Worm (Caenorhabditis elegans) whole organism, L3 larva: ENCODE results near the gene F32D8.8.
A peak's percentile ranks its signal among the peaks of the same experiment; 100 is the strongest.

Experiments used
- R02D3.7 ChIP-seq: fragments of 150-350 bp; optimal IDR thresholded peaks from 2 replicates; lab custom pipeline; 2014; ENCODE audit warnings: missing biosample characterization, missing genetic modification characterization
- aly-2 ChIP-seq: fragments of 150-350 bp; optimal IDR thresholded peaks from 2 replicates; lab custom pipeline; 2014; ENCODE audit warnings: missing biosample characterization, missing genetic modification characterization
- ama-1 ChIP-seq: fragments of 150-350 bp; optimal IDR thresholded peaks from 2 replicates; lab custom pipeline; 2018
- ceh-16 ChIP-seq: sonication (generic microtip); optimal IDR thresholded peaks from 2 replicates; lab custom pipeline; 2017; ENCODE audit warnings: missing biosample characterization, missing genetic modification characterization
- ceh-28 ChIP-seq: fragments of 150-350 bp; optimal IDR thresholded peaks from 2 replicates; lab custom pipeline; 2014; ENCODE audit warnings: missing biosample characterization, missing genetic modification reagents, missing genetic modification characterization
- ceh-82 ChIP-seq: fragments of 150-350 bp; optimal IDR thresholded peaks from 2 replicates; lab custom pipeline; 2014; ENCODE audit warnings: missing biosample characterization, missing genetic modification characterization
- daf-12 ChIP-seq: fragments of 150-350 bp; optimal IDR thresholded peaks from 2 replicates; lab custom pipeline; 2014; ENCODE audit warnings: missing biosample characterization, missing genetic modification reagents, missing genetic modification characterization
- egl-5 ChIP-seq: fragments of 150-350 bp; optimal IDR thresholded peaks from 2 replicates; lab custom pipeline; 2017; ENCODE audit warnings: missing biosample characterization, missing genetic modification reagents, missing genetic modification characterization, inconsistent platforms
- elt-1 ChIP-seq: fragments of 150-350 bp; optimal IDR thresholded peaks from 2 replicates; lab custom pipeline; 2014; ENCODE audit warnings: missing biosample characterization, missing genetic modification characterization
- elt-2 ChIP-seq: sonication (generic microtip); optimal IDR thresholded peaks from 2 replicates; lab custom pipeline; 2016; ENCODE audit warnings: missing genetic modification reagents, mild to moderate bottlenecking, missing genetic modification characterization, missing compliant biosample characterization
- elt-3 ChIP-seq, 3 experiments: fragments of 150-350 bp in 1 of 3; sonication (generic microtip) in 2 of 3; optimal IDR thresholded peaks; 2 replicates in 2 of 3; 4 replicates in 1 of 3; lab custom pipeline; 2014 to 2017; ENCODE audit warnings: missing biosample characterization in 3 of 3, missing genetic modification characterization in 3 of 3
- eor-1 ChIP-seq, 2 experiments: fragments of 150-350 bp; optimal IDR thresholded peaks; 2 replicates each; lab custom pipeline; 2014 to 2018; ENCODE audit warnings: missing biosample characterization in 2 of 2, missing genetic modification characterization in 2 of 2
- fkh-10 ChIP-seq: sonication (generic microtip); optimal IDR thresholded peaks from 2 replicates; lab custom pipeline; 2017; ENCODE audit warnings: missing biosample characterization, missing genetic modification reagents, missing genetic modification characterization
- fkh-2 ChIP-seq: fragments of 150-350 bp; optimal IDR thresholded peaks from 2 replicates; lab custom pipeline; 2014; ENCODE audit warnings: missing biosample characterization, missing genetic modification reagents, missing genetic modification characterization
- fos-1 ChIP-seq: fragments of 150-350 bp; optimal IDR thresholded peaks from 2 replicates; lab custom pipeline; 2014; ENCODE audit warnings: missing biosample characterization, missing genetic modification characterization
- hmg-11 ChIP-seq: sonication (generic microtip); optimal IDR thresholded peaks from 2 replicates; lab custom pipeline; 2016; ENCODE audit warnings: missing genetic modification characterization, missing compliant biosample characterization
- jun-1 ChIP-seq: fragments of 150-350 bp; optimal IDR thresholded peaks from 2 replicates; lab custom pipeline; 2014; ENCODE audit warnings: missing biosample characterization, missing genetic modification reagents, missing genetic modification characterization
- lin-15B ChIP-seq: fragments of 150-350 bp; optimal IDR thresholded peaks from 2 replicates; lab custom pipeline; 2014; ENCODE audit warnings: missing biosample characterization, missing genetic modification characterization
- lin-39 ChIP-seq: fragments of 150-350 bp; optimal IDR thresholded peaks from 2 replicates; lab custom pipeline; 2018; ENCODE audit warnings: missing biosample characterization, missing genetic modification reagents, missing genetic modification characterization
- lsy-12 ChIP-seq: sonication (generic microtip); optimal IDR thresholded peaks from 2 replicates; lab custom pipeline; 2016; ENCODE audit warnings: mild to moderate bottlenecking, missing genetic modification characterization, missing compliant biosample characterization
- mdl-1 ChIP-seq: fragments of 150-350 bp; optimal IDR thresholded peaks from 2 replicates; lab custom pipeline; 2014; ENCODE audit warnings: missing biosample characterization, missing genetic modification characterization
- mml-1 ChIP-seq: fragments of 150-350 bp; sonication (generic microtip); optimal IDR thresholded peaks from 3 replicates; lab custom pipeline; 2014; ENCODE audit warnings: missing biosample characterization, missing genetic modification characterization
- nfya-1 ChIP-seq: sonication (generic microtip); optimal IDR thresholded peaks from 2 replicates; lab custom pipeline; 2017; ENCODE audit warnings: missing genetic modification characterization, mild to moderate bottlenecking, missing compliant biosample characterization, antibody characterized with exemption, moderate library complexity; ENCODE audit not compliant: insufficient read depth
- nhr-12 ChIP-seq: fragments of 150-350 bp; optimal IDR thresholded peaks from 2 replicates; lab custom pipeline; 2014; ENCODE audit warnings: missing biosample characterization, missing genetic modification characterization
- nhr-23 ChIP-seq: fragments of 150-350 bp; optimal IDR thresholded peaks from 2 replicates; lab custom pipeline; 2014; ENCODE audit warnings: missing biosample characterization, missing genetic modification reagents, missing genetic modification characterization
- nhr-28 ChIP-seq: fragments of 150-350 bp; optimal IDR thresholded peaks from 2 replicates; lab custom pipeline; 2014; ENCODE audit warnings: missing biosample characterization, missing genetic modification characterization
- nhr-43 ChIP-seq: sonication (generic microtip); optimal IDR thresholded peaks from 2 replicates; lab custom pipeline; 2016; ENCODE audit warnings: mild to moderate bottlenecking, missing genetic modification characterization, missing compliant biosample characterization; ENCODE audit not compliant: poor library complexity, severe bottlenecking
- nhr-67 ChIP-seq: fragments of 150-350 bp; optimal IDR thresholded peaks from 2 replicates; lab custom pipeline; 2014; ENCODE audit warnings: missing biosample characterization, missing genetic modification characterization
- nhr-76 ChIP-seq: fragments of 150-350 bp; sonication (generic microtip); optimal IDR thresholded peaks from 5 replicates; lab custom pipeline; 2014; ENCODE audit warnings: missing biosample characterization, missing genetic modification characterization
- nhr-77 ChIP-seq: fragments of 150-350 bp; optimal IDR thresholded peaks from 2 replicates; lab custom pipeline; 2014; ENCODE audit warnings: missing biosample characterization, missing genetic modification characterization
- pha-4 ChIP-seq: fragments of 150-350 bp; optimal IDR thresholded peaks from 2 replicates; lab custom pipeline; 2014; ENCODE audit warnings: missing biosample characterization, missing genetic modification reagents, missing genetic modification characterization
- pqm-1 ChIP-seq: fragments of 150-350 bp; optimal IDR thresholded peaks from 2 replicates; lab custom pipeline; 2017; ENCODE audit warnings: missing biosample characterization, missing genetic modification characterization, inconsistent platforms
- sea-2 ChIP-seq: fragments of 150-350 bp; sonication (generic microtip); optimal IDR thresholded peaks from 4 replicates; lab custom pipeline; 2014; ENCODE audit warnings: missing biosample characterization, missing genetic modification reagents, missing genetic modification characterization
- skn-1 ChIP-seq: fragments of 150-350 bp; optimal IDR thresholded peaks from 2 replicates; lab custom pipeline; 2014; ENCODE audit warnings: missing biosample characterization, missing genetic modification characterization
- snpc-4 ChIP-seq: fragments of 150-350 bp; optimal IDR thresholded peaks from 2 replicates; lab custom pipeline; 2014; ENCODE audit warnings: missing biosample characterization, missing genetic modification characterization
- unc-62 ChIP-seq: fragments of 150-350 bp; sonication (generic microtip); optimal IDR thresholded peaks from 4 replicates; lab custom pipeline; 2014; ENCODE audit warnings: missing biosample characterization, missing genetic modification reagents, missing genetic modification characterization
- zag-1 ChIP-seq: fragments of 150-350 bp; optimal IDR thresholded peaks from 2 replicates; lab custom pipeline; 2014; ENCODE audit warnings: missing biosample characterization, missing genetic modification characterization
- ztf-11 ChIP-seq: fragments of 150-350 bp; optimal IDR thresholded peaks from 2 replicates; lab custom pipeline; 2014; ENCODE audit warnings: missing biosample characterization, missing genetic modification characterization
- ztf-4 ChIP-seq: fragments of 150-350 bp; optimal IDR thresholded peaks from 2 replicates; lab custom pipeline; 2014; ENCODE audit warnings: missing biosample characterization, missing genetic modification characterization

F32D8.8 gene

DNA sequence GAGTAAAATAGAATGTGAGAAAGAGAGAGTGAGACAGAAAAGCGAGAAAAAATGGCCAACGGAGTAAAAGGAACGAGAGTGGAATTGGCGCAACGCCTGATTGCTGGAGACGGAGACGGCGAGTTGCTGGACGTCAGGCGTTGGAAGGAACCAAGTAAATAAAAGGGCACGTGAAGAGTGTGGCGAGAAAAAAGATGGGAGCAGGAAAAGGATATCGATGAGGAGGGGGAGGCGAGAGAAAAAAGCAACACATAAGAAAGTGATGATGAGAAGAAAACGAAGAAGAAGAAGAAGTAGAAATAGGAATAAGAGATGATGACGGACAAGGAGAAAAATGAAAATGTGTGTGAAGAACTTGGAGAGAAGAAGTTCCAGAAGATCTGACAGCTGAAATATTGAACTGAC, 31.1 kb downstream of the F32D8.8 start (continued):
- TF ChIP-seq eor-1 (tag; optimal IDR thresholded peaks at IDR 0.05; lab: Kevin White, UChicago) = no peak
- TF ChIP-seq nhr-67 (tag; lab: Kevin White, UChicago) = no peak
- peak; percentile 47 for TF ChIP-seq snpc-4 (tag; lab: Kevin White, UChicago)
- peak; percentile 33 for TF ChIP-seq nhr-23 (tag; lab: Kevin White, UChicago)
- no peak for TF ChIP-seq nhr-77 (tag; lab: Kevin White, UChicago)
- TF ChIP-seq nhr-43 (tag; lab: Kevin White, UChicago) = peak; percentile 60
- no peak for TF ChIP-seq sea-2
- no peak for TF ChIP-seq fos-1 (tag; lab: Kevin White, UChicago)
- no peak for TF ChIP-seq ceh-16 (tag; lab: Kevin White, UChicago)
- peak; percentile 55 for TF ChIP-seq mml-1 (tag; lab: Kevin White, UChicago)
- TF ChIP-seq lin-39 (tag; lab: Kevin White, UChicago) = peak; percentile 65
- TF ChIP-seq mdl-1 (tag; lab: Kevin White, UChicago) = peak; percentile 83
- peak; percentile 87 for TF ChIP-seq nfya-1 (tag; lab: Kevin White, UChicago)
- TF ChIP-seq ztf-4 (tag; lab: Kevin White, UChicago) = no peak
- peak; percentile 45 for TF ChIP-seq lin-15B (tag; lab: Kevin White, UChicago)

- TF ChIP-seq fkh-2 (no peak), elt-2 (tag; lab: Kevin White, UChicago) (peak; percentile 23), pqm-1 (tag; lab: Kevin White, UChicago) (peak; percentile 9)
Measured at ce11 chrV:10870050-10870449, 32.5 kb downstream of the F32D8.8 start.

- no peak for TF ChIP-seq R02D3.7 (tag; lab: Kevin White, UChicago)
- TF ChIP-seq jun-1 (tag; lab: Kevin White, UChicago) = no peak
- no peak for TF ChIP-seq nhr-76 (tag; lab: Kevin White, UChicago)
- TF ChIP-seq nhr-12 (tag; lab: Kevin White, UChicago) = no peak
- no peak for TF ChIP-seq nhr-67 (tag; lab: Kevin White, UChicago)
- TF ChIP-seq pqm-1 (tag; lab: Kevin White, UChicago) = no peak
- peak; percentile 65 for TF ChIP-seq fkh-10
- no peak for TF ChIP-seq fkh-2
- no peak for TF ChIP-seq elt-3 (tag; optimal IDR thresholded peaks at IDR 0.05; lab: Kevin White, UChicago)
- peak; percentile 28 for TF ChIP-seq nfya-1 (tag; lab: Kevin White, UChicago)
- no peak for TF ChIP-seq skn-1
- no peak for TF ChIP-seq mml-1 (tag; lab: Kevin White, UChicago)
- TF ChIP-seq ama-1 (lab: Kevin White, UChicago) = no peak
- TF ChIP-seq unc-62 = no peak
- TF ChIP-seq nhr-28 (tag; lab: Kevin White, UChicago) = no peak
- TF ChIP-seq eor-1 (tag; optimal IDR thresholded peaks at IDR 0.05; lab: Kevin White, UChicago) = no peak
- TF ChIP-seq hmg-11 (tag; lab: Kevin White, UChicago) = no peak
- TF ChIP-seq pha-4 (tag; lab: Kevin White, UChicago) = no peak
- TF ChIP-seq lsy-12 = no peak
- TF ChIP-seq ztf-11 (tag; lab: Kevin White, UChicago) = no peak
- TF ChIP-seq lin-39 (tag; lab: Kevin White, UChicago) = peak; percentile 11
- TF ChIP-seq ceh-82 (tag; lab: Kevin White, UChicago) = no peak
- TF ChIP-seq nhr-43 (tag; lab: Kevin White, UChicago) = peak; percentile 11
- no peak for TF ChIP-seq zag-1
- no peak for TF ChIP-seq ceh-28 (tag; lab: Kevin White, UChicago)
- TF ChIP-seq elt-2 (tag; lab: Kevin White, UChicago) = no peak
- TF ChIP-seq aly-2 (tag; lab: Kevin White, UChicago) = no peak
- no peak for TF ChIP-seq egl-5 (tag; lab: Kevin White, UChicago)
- TF ChIP-seq daf-12 (tag; lab: Kevin White, UChicago) = no peak
Measured at ce11 chrV:10867586-10867985, 35.0 kb downstream of the F32D8.8 start.

DNA sequence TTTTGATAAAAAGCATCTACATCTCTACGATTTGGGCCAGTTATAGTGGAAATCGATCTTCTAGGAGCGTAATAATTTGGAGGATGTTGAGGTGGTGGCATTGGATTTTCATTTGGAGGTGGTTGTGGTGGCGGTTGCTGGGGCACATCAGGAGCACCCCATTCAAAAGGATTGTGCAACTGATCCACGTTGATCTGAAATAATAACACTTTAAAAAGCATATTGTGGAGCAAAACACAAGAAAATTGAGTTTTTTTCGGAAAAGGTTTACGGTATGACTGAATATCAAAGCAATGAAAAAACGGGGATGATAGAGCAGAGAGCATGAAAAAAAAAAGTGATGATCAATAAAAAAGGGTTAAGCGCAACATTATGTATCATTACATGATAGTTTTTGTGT, 37.0 kb downstream of the F32D8.8 start, which contains the start of gene saeg-1:
Gene saeg-1, minus strand, starts transcription at position 101 of the 400 bp plus-strand sequence.
- TF ChIP-seq ama-1 (lab: Kevin White, UChicago) (no peak), skn-1 (no peak), elt-1 (tag; lab: Kevin White, UChicago) (no peak), elt-3 (tag; optimal IDR thresholded peaks at IDR 0.05; lab: Kevin White, UChicago) (no peak), nhr-23 (tag; lab: Kevin White, UChicago) (no peak), nfya-1 (tag; lab: Kevin White, UChicago) (no peak), unc-62 (no peak), ceh-16 (tag; lab: Kevin White, UChicago) (no peak), eor-1 (tag; optimal IDR thresholded peaks at IDR 0.05; lab: Kevin White, UChicago) (no peak), R02D3.7 (tag; lab: Kevin White, UChicago) (no peak), ceh-82 (tag; lab: Kevin White, UChicago) (no peak), nhr-76 (tag; lab: Kevin White, UChicago) (no peak)
